4 fruit fly cellular contexts compared by ENCODE assay signal in genomic region chrX:3408609-3409237, dm6.
TF ChIP-seq lines count a peak whose summit lies in the region.

No protein-coding gene starts in this region.

- no peak for TF ChIP-seq CTCF in whole organism, embryonic (GFP tag; optimal IDR thresholded peaks at IDR 0.05; lab: Kevin White, UChicago)

TF ChIP-seq in whole organism, embryonic, 481 proteins besides CTCF, POLR2A, EP300 and RAD21 (continues in another document):
- TF ChIP-seq schlank (tag; optimal IDR thresholded peaks at IDR 0.05; lab: Kevin White, UChicago) = no peak
- no peak for TF ChIP-seq insv (GFP tag; optimal IDR thresholded peaks at IDR 0.05; lab: Kevin White, UChicago)
- no peak for TF ChIP-seq CG18011 (GFP tag; optimal IDR thresholded peaks at IDR 0.05; lab: Kevin White, UChicago)
- no peak for TF ChIP-seq CG4404 (GFP tag; IDR thresholded peaks at IDR 0.05; lab: Robert Waterston, UW)
- TF ChIP-seq CG8359 (GFP tag; optimal IDR thresholded peaks at IDR 0.05; lab: Kevin White, UChicago; ENCODE audit: borderline replicate concordance) = no peak
- TF ChIP-seq Hr3 (GFP tag; optimal IDR thresholded peaks at IDR 0.05; lab: Kevin White, UChicago) = no peak
- TF ChIP-seq sima (GFP tag; optimal IDR thresholded peaks at IDR 0.05; lab: Kevin White, UChicago) = no peak
- no peak for TF ChIP-seq Xbp1 (GFP tag; optimal IDR thresholded peaks at IDR 0.05; lab: Kevin White, UChicago)
- no peak for TF ChIP-seq CG3995 (GFP tag; optimal IDR thresholded peaks at IDR 0.05; lab: Kevin White, UChicago)
- no peak for TF ChIP-seq Asciz (GFP tag; optimal IDR thresholded peaks at IDR 0.05; lab: Kevin White, UChicago)
- TF ChIP-seq CG32772 (GFP tag; IDR thresholded peaks at IDR 0.05; lab: Robert Waterston, UW) = no peak
- TF ChIP-seq Hsf (GFP tag; optimal IDR thresholded peaks at IDR 0.05; lab: Kevin White, UChicago) = no peak
- TF ChIP-seq CG14965 (GFP tag; optimal IDR thresholded peaks at IDR 0.05; lab: Kevin White, UChicago; ENCODE audit: borderline replicate concordance) = no peak
- TF ChIP-seq odd (GFP tag; optimal IDR thresholded peaks at IDR 0.05; lab: Kevin White, UChicago) = no peak
- TF ChIP-seq Hey (tag; optimal IDR thresholded peaks at IDR 0.05; lab: Kevin White, UChicago) = no peak
- TF ChIP-seq CG13424 (tag; optimal IDR thresholded peaks at IDR 0.05; lab: Kevin White, UChicago) = no peak
- no peak for TF ChIP-seq CG10274 (GFP tag; optimal IDR thresholded peaks at IDR 0.05; lab: Kevin White, UChicago)
- TF ChIP-seq ro (GFP tag; IDR thresholded peaks at IDR 0.05; lab: Robert Waterston, UW) = no peak
- TF ChIP-seq Dbx (GFP tag; IDR thresholded peaks at IDR 0.05; lab: Robert Waterston, UW) = no peak
- TF ChIP-seq bcd (GFP tag; optimal IDR thresholded peaks at IDR 0.05; lab: Kevin White, UChicago) = no peak
- TF ChIP-seq dmrt11E (tag; optimal IDR thresholded peaks at IDR 0.05; lab: Kevin White, UChicago) = peak; percentile 12
- no peak for TF ChIP-seq CG5245 (GFP tag; optimal IDR thresholded peaks at IDR 0.05; lab: Kevin White, UChicago)
- TF ChIP-seq ATbp (GFP tag; optimal IDR thresholded peaks at IDR 0.05; lab: Kevin White, UChicago) = no peak
- no peak for TF ChIP-seq CG8281 (tag; optimal IDR thresholded peaks at IDR 0.05; lab: Kevin White, UChicago)

TF ChIP-seq in whole organism, prepupa, 60 proteins besides CTCF, POLR2A, EP300 and RAD21 (continues in another document):
- TF ChIP-seq lz (GFP tag; optimal IDR thresholded peaks at IDR 0.05; lab: Kevin White, UChicago) (peak; percentile 91), Sox14 (GFP tag; optimal IDR thresholded peaks at IDR 0.05; lab: Kevin White, UChicago) (peak; percentile 93), svp (GFP tag; lab: Kevin White, UChicago) (peak; percentile 92), dsx (GFP tag; optimal IDR thresholded peaks at IDR 0.05; lab: Kevin White, UChicago; ENCODE audit: poor library complexity, severe bottlenecking) (peak; percentile 83), CG6854 (GFP tag; optimal IDR thresholded peaks at IDR 0.05; lab: Kevin White, UChicago) (peak; percentile 46), CG1621 (tag; optimal IDR thresholded peaks at IDR 0.05; lab: Kevin White, UChicago) (peak; percentile 91), Eip78C (GFP tag; lab: Kevin White, UChicago) (peak; percentile 98), CG3919 (GFP tag; optimal IDR thresholded peaks at IDR 0.05; lab: Kevin White, UChicago) (peak; percentile 88), spab (GFP tag; optimal IDR thresholded peaks at IDR 0.05; lab: Kevin White, UChicago) (peak; percentile 84), Hr39 (GFP tag; optimal IDR thresholded peaks at IDR 0.05; lab: Kevin White, UChicago) (peak; percentile 91), fd85E (GFP tag; optimal IDR thresholded peaks at IDR 0.05; lab: Kevin White, UChicago) (peak; percentile 41), Gug (GFP tag; IDR thresholded peaks at IDR 0.05; lab: Robert Waterston, UW) (peak; percentile 38; the same call in 1 of the 2 replicates), Met (GFP tag; optimal IDR thresholded peaks at IDR 0.05; lab: Kevin White, UChicago) (peak; percentile 91), Eip93F (GFP tag; optimal IDR thresholded peaks at IDR 0.05; lab: Kevin White, UChicago) (peak; percentile 53), CG15336 (GFP tag; IDR thresholded peaks at IDR 0.05; lab: Robert Waterston, UW) (peak; percentile 55), CG7368 (GFP tag; optimal IDR thresholded peaks at IDR 0.05; lab: Kevin White, UChicago) (peak; percentile 89), fd59A (GFP tag; optimal IDR thresholded peaks at IDR 0.05; lab: Kevin White, UChicago) (peak; percentile 90), eg (GFP tag; IDR thresholded peaks at IDR 0.05; lab: Robert Waterston, UW) (no peak), CG6792 (GFP tag; optimal IDR thresholded peaks at IDR 0.05; lab: Kevin White, UChicago) (peak; percentile 89), pdm3 (GFP tag; optimal IDR thresholded peaks at IDR 0.05; lab: Kevin White, UChicago) (peak; percentile 92), CG34406 (GFP tag; optimal IDR thresholded peaks at IDR 0.05; lab: Kevin White, UChicago) (peak; percentile 87), CG8319 (GFP tag; optimal IDR thresholded peaks at IDR 0.05; lab: Kevin White, UChicago) (peak; percentile 74), CG10631 (GFP tag; optimal IDR thresholded peaks at IDR 0.05; lab: Kevin White, UChicago) (peak; percentile 92)

TF ChIP-seq in whole organism, pupa, 21 proteins besides CTCF, POLR2A, EP300 and RAD21:
- TF ChIP-seq CG17806 (tag; optimal IDR thresholded peaks at IDR 0.05; lab: Kevin White, UChicago) = peak; percentile 93
- peak; percentile 34; the same call in 1 of the 2 replicates for TF ChIP-seq CG12605 (GFP tag; IDR thresholded peaks at IDR 0.05; lab: Robert Waterston, UW)
- peak; percentile 62 for TF ChIP-seq EcR (GFP tag; optimal IDR thresholded peaks at IDR 0.05; lab: Kevin White, UChicago)
- TF ChIP-seq gl (tag; optimal IDR thresholded peaks at IDR 0.05; lab: Kevin White, UChicago) = peak; percentile 79
- 0 out of 2 replicates have a peak, but pooled peaks have one; percentile 18 for TF ChIP-seq rn (GFP tag; IDR thresholded peaks at IDR 0.05; lab: Robert Waterston, UW)
- TF ChIP-seq CG4496 (GFP tag; IDR thresholded peaks at IDR 0.05; lab: Robert Waterston, UW) = 0 out of 3 replicates have a peak, but pooled peaks have one; percentile 49
- TF ChIP-seq CG14655 (GFP tag; optimal IDR thresholded peaks at IDR 0.05; lab: Kevin White, UChicago) = peak; percentile 74
- TF ChIP-seq CG13204 (GFP tag; optimal IDR thresholded peaks at IDR 0.05; lab: Kevin White, UChicago) = peak; percentile 76
- peak; percentile 90 for TF ChIP-seq CG34367 (tag; optimal IDR thresholded peaks at IDR 0.05; lab: Kevin White, UChicago)
- peak; percentile 89 for TF ChIP-seq Pif1A (GFP tag; optimal IDR thresholded peaks at IDR 0.05; lab: Kevin White, UChicago)
- TF ChIP-seq D1 (tag; optimal IDR thresholded peaks at IDR 0.05; lab: Kevin White, UChicago) = peak; percentile 82
- TF ChIP-seq CG8301 (tag; optimal IDR thresholded peaks at IDR 0.05; lab: Kevin White, UChicago) = peak; percentile 67
- peak; percentile 93 for TF ChIP-seq CG9948 (tag; optimal IDR thresholded peaks at IDR 0.05; lab: Kevin White, UChicago)
- peak; percentile 86 for TF ChIP-seq Snoo (tag; optimal IDR thresholded peaks at IDR 0.05; lab: Kevin White, UChicago)
- no peak; the same call in 2 of the 3 replicates for TF ChIP-seq fd96Ca (GFP tag; IDR thresholded peaks at IDR 0.05; lab: Robert Waterston, UW)
- TF ChIP-seq CG10348 (GFP tag; IDR thresholded peaks at IDR 0.05; lab: Robert Waterston, UW) = no peak
- peak; percentile 89 for TF ChIP-seq CG15710 (tag; optimal IDR thresholded peaks at IDR 0.05; lab: Kevin White, UChicago)
- peak; percentile 89 for TF ChIP-seq Pif1B (GFP tag; optimal IDR thresholded peaks at IDR 0.05; lab: Kevin White, UChicago)
- TF ChIP-seq CG8159 (tag; optimal IDR thresholded peaks at IDR 0.05; lab: Kevin White, UChicago) = peak; percentile 91
- TF ChIP-seq CG32121 (GFP tag; IDR thresholded peaks at IDR 0.05; lab: Robert Waterston, UW) = no peak
- no peak for TF ChIP-seq Ets98B (GFP tag; IDR thresholded peaks at IDR 0.05; lab: Robert Waterston, UW)

TF ChIP-seq in whole organism, wandering third instar larva, 38 proteins besides CTCF, POLR2A, EP300 and RAD21 (continues in another document):
- peak; percentile 92 for TF ChIP-seq ey (GFP tag; optimal IDR thresholded peaks at IDR 0.05; lab: Kevin White, UChicago)
- no peak for TF ChIP-seq Vsx2 (GFP tag; optimal IDR thresholded peaks at IDR 0.05; lab: Kevin White, UChicago; ENCODE audit: partially characterized antibody)
- TF ChIP-seq br (GFP tag; optimal IDR thresholded peaks at IDR 0.05; lab: Kevin White, UChicago) = peak; percentile 91
- TF ChIP-seq CG9705 (GFP tag; optimal IDR thresholded peaks at IDR 0.05; lab: Kevin White, UChicago) = peak; percentile 65
- TF ChIP-seq fru (GFP tag; optimal IDR thresholded peaks at IDR 0.05; lab: Kevin White, UChicago) = peak; percentile 93
- TF ChIP-seq Abd-B (GFP tag; optimal IDR thresholded peaks at IDR 0.05; lab: Kevin White, UChicago) = no peak
- TF ChIP-seq Dif (GFP tag; optimal IDR thresholded peaks at IDR 0.05; lab: Kevin White, UChicago; ENCODE audit: partially characterized antibody) = no peak
- no peak for TF ChIP-seq Hr78 (GFP tag; optimal IDR thresholded peaks at IDR 0.05; lab: Kevin White, UChicago)
- TF ChIP-seq h (GFP tag; optimal IDR thresholded peaks at IDR 0.05; lab: Kevin White, UChicago) = peak; percentile 91
- peak; percentile 74 for TF ChIP-seq dmrt93B (GFP tag; optimal IDR thresholded peaks at IDR 0.05; lab: Kevin White, UChicago)
- TF ChIP-seq brk (GFP tag; optimal IDR thresholded peaks at IDR 0.05; lab: Kevin White, UChicago) = peak; percentile 78
- TF ChIP-seq Sp1 (GFP tag; optimal IDR thresholded peaks at IDR 0.05; lab: Kevin White, UChicago) = peak; percentile 93
- peak; percentile 21 for TF ChIP-seq N (GFP tag; optimal IDR thresholded peaks at IDR 0.05; lab: Kevin White, UChicago)
- TF ChIP-seq woc (GFP tag; optimal IDR thresholded peaks at IDR 0.05; lab: Kevin White, UChicago) = peak; percentile 63
- no peak for TF ChIP-seq dsf (GFP tag; optimal IDR thresholded peaks at IDR 0.05; lab: Kevin White, UChicago; ENCODE audit: borderline replicate concordance)
- no peak for TF ChIP-seq pan (optimal IDR thresholded peaks at IDR 0.05; lab: Kevin White, UChicago)
- peak; percentile 88 for TF ChIP-seq OdsH (GFP tag; optimal IDR thresholded peaks at IDR 0.05; lab: Kevin White, UChicago)
- peak; percentile 36 for TF ChIP-seq Jra (GFP tag; optimal IDR thresholded peaks at IDR 0.05; lab: Kevin White, UChicago)
- no peak for TF ChIP-seq usp (GFP tag; optimal IDR thresholded peaks at IDR 0.05; lab: Kevin White, UChicago)
- peak; percentile 54 to 89 for TF ChIP-seq foxo (GFP tag; optimal IDR thresholded peaks at IDR 0.05; lab: Kevin White, UChicago)
- TF ChIP-seq sv (GFP tag; optimal IDR thresholded peaks at IDR 0.05; lab: Kevin White, UChicago) = no peak
- TF ChIP-seq Hr83 (GFP tag; optimal IDR thresholded peaks at IDR 0.05; lab: Kevin White, UChicago; ENCODE audit: poor library complexity, severe bottlenecking) = no peak
- TF ChIP-seq GATAd (GFP tag; optimal IDR thresholded peaks at IDR 0.05; lab: Kevin White, UChicago) = no peak
- TF ChIP-seq tai (GFP tag; optimal IDR thresholded peaks at IDR 0.05; lab: Kevin White, UChicago) = peak; percentile 76
- no peak for TF ChIP-seq dl (GFP tag; optimal IDR thresholded peaks at IDR 0.05; lab: Kevin White, UChicago; ENCODE audit: insufficient read depth in 1 of 2, partially characterized antibody in 2 of 2)
- peak; percentile 91 for TF ChIP-seq rgr (GFP tag; optimal IDR thresholded peaks at IDR 0.05; lab: Kevin White, UChicago)
- TF ChIP-seq CrebA (GFP tag; optimal IDR thresholded peaks at IDR 0.05; lab: Kevin White, UChicago; ENCODE audit: borderline replicate concordance) = peak; percentile 80
- TF ChIP-seq sage (GFP tag; optimal IDR thresholded peaks at IDR 0.05; lab: Kevin White, UChicago) = peak; percentile 76
- TF ChIP-seq psq (GFP tag; optimal IDR thresholded peaks at IDR 0.05; lab: Kevin White, UChicago) = peak; percentile 58
- no peak for TF ChIP-seq Rel (GFP tag; optimal IDR thresholded peaks at IDR 0.05; lab: Kevin White, UChicago)
- TF ChIP-seq Rel (tag; optimal IDR thresholded peaks at IDR 0.05; lab: Kevin White, UChicago) = no peak

Comparison
In these comparisons a context has a peak if more than half of its experiments do, and no peak if none do; other contexts are left out.
1. Of the 7 proteins assayed by ChIP-seq in both whole organism, embryonic and whole organism, prepupa: peak only in whole organism, embryonic: none; only in whole organism, prepupa: Blimp-1, CG16779, CG6854, Gug, Hr39 and Lpt; in both: Sox102F; in neither: 0.